Fruit fly (Drosophila melanogaster): ENCODE data around the gene Doc3.

DNA sequence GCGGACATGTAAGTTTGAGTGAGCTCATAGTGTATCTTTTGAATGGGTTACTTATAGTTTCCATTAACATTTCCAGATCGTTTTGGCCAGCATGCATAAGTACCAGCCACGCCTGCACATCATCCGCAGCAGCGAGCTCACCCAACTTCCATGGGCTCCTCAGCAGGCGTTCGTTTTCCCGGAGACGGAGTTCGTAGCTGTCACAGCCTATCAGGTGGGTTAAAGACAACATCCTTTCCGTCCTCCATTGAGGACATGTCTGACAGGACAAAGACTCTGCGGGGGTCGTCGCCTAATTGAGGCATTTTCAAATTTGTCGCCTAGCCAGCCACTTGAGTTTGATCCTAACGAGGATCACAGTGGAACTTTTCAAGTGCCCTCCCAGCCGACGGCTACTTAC, 38.7 kb downstream of the Doc3 start:
- TF ChIP-seq CG32264 (GFP tag; optimal IDR thresholded peaks at IDR 0.05) (no peak), Hr78 (GFP tag; optimal IDR thresholded peaks at IDR 0.05) (no peak), CrebA (GFP tag; optimal IDR thresholded peaks at IDR 0.05; ENCODE audit: borderline replicate concordance) (no peak), psq (GFP tag; optimal IDR thresholded peaks at IDR 0.05) (no peak), usp (GFP tag; optimal IDR thresholded peaks at IDR 0.05) (no peak), pan (optimal IDR thresholded peaks at IDR 0.05) (no peak), lola (GFP tag; optimal IDR thresholded peaks at IDR 0.05) (no peak), br (GFP tag; optimal IDR thresholded peaks at IDR 0.05) (no peak), sv (GFP tag; optimal IDR thresholded peaks at IDR 0.05) (no peak), Abd-B (GFP tag; optimal IDR thresholded peaks at IDR 0.05) (no peak)
